Fruit fly (Drosophila melanogaster) whole organism, larva: ENCODE results near the gene CG8927.

ENCODE experiments used
- noc ChIP-seq: fragments of 200-800 bp; sonication (Bioruptor generic); optimal IDR thresholded peaks from 3 replicates; lab custom pipeline; 2019; ENCODE audit warnings: missing biosample characterization, mild to moderate bottlenecking, missing genetic modification characterization, moderate library complexity

The CG8927 gene

dm6 chr3R:16234745-16235149 is 53.9 kb downstream of the CG8927 start:
- TF ChIP-seq noc, result peak; percentile 26

DNA sequence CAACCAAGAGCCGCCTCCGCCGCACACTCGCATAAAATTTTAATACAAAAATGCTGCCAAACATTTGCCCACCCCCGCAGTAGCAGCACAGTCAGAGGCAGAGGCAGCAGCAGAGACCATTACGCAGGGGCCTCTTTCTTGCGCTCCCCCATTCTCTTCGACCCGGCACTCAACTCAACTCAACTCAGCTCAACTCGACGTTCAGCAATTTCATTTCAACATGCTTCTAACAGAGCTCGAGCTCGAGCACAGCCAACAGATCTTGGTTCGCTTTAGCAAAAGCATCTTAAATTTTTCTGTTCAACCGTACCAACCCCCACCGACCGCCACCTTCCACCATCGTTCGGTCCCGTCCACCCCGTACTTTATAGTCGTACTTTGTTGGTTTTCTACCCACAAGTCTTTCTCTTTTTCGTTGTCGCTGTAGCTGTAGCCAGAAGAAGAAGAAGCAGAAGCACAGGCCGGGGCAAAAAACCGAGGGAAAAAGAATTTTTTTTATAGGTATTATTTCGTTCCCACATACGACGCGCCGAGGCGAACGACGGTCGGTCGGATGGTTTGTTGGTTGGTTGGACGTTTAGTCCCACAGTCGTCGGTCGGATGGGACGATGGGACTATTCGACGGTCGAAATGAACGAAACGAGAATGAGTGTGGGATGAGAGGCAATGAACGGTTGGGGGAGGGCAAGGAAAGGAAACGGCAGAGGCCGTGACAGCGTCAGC is 54.6 kb downstream of the CG8927 start:
- TF ChIP-seq noc, result peak; percentile 48
